Worm (Caenorhabditis elegans): ENCODE data around the gene aakg-2.

DNA sequence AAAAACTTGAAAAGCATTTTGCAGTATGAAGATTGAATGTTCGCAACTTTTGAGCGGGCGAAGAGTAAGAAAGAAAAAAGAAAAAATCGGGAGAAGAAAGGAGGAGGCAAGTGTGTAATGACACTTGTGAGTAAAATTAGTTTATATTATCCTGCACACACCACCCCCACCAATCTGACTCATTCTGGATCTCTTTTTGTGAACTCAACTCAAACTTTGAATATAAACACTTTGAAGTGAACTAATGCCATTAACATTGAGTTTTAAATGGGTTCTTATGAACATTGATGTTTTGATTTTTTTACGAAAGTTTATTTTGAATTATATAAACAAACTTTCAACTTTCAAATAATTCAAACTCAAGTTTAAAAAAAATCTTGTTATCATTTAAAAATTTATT lies 23.9 kb downstream of the aakg-2 start, which contains the start of gene F41G4.8:
- no peak for TF ChIP-seq ztf-29 (GFP tag; IDR thresholded peaks at IDR 0.05)
- TF ChIP-seq med-1 (GFP tag; optimal IDR thresholded peaks at IDR 0.05; ENCODE audit: insufficient read depth) = no peak
- no peak for TF ChIP-seq T22C8.4 (GFP tag; IDR thresholded peaks at IDR 0.05)
- no peak for TF ChIP-seq tab-1 (GFP tag; IDR thresholded peaks at IDR 0.05)
